Fruit fly (Drosophila melanogaster): ENCODE results near the gene GstD3.

GstD3 gene

dm6 chr3R:12369135-12369792, 3.6 kb upstream of the GstD3 start, which contains the start of gene GstD1 (continued):
- TF ChIP-seq ttk (GFP tag; IDR thresholded peaks at IDR 0.05) (0 out of 2 replicates have a peak, but pooled peaks have one; percentile 23), Hr3 (GFP tag; optimal IDR thresholded peaks at IDR 0.05) (peak; percentile 39), Dek (tag; optimal IDR thresholded peaks at IDR 0.05) (peak; percentile 33), CG14014 (GFP tag; IDR thresholded peaks at IDR 0.05) (peak; percentile 36; the same call in 1 of the 2 replicates), CG12659 (GFP tag; optimal IDR thresholded peaks at IDR 0.05) (peak; percentile 23), CG14050 (GFP tag; IDR thresholded peaks at IDR 0.05) (no peak), inv (GFP tag; IDR thresholded peaks at IDR 0.05; ENCODE audit: partially characterized antibody) (peak; percentile 45; the same call in 1 of the 2 replicates), HmgD (GFP tag; optimal IDR thresholded peaks at IDR 0.05) (no peak), CG13624 (GFP tag; optimal IDR thresholded peaks at IDR 0.05) (peak; percentile 21), CG16813 (GFP tag; IDR thresholded peaks at IDR 0.05; ENCODE audit: partially characterized antibody) (no peak), CG17802 (tag; optimal IDR thresholded peaks at IDR 0.05) (no peak), CG10209 (GFP tag; optimal IDR thresholded peaks at IDR 0.05) (no peak), Xrp1 (GFP tag; IDR thresholded peaks at IDR 0.05) (0 out of 2 replicates have a peak, but pooled peaks have one; percentile 35), CG8388 (GFP tag; optimal IDR thresholded peaks at IDR 0.05) (no peak), CG7839 (tag; optimal IDR thresholded peaks at IDR 0.05) (peak; percentile 55), fru (optimal IDR thresholded peaks at IDR 0.05) (no peak), Antp (GFP tag; optimal IDR thresholded peaks at IDR 0.05) (peak; percentile 21), exex (tag; optimal IDR thresholded peaks at IDR 0.05) (peak; percentile 18), CG6689 (GFP tag; IDR thresholded peaks at IDR 0.05) (no peak), unc-4 (GFP tag; IDR thresholded peaks at IDR 0.05; ENCODE audit: partially characterized antibody) (0 out of 2 replicates have a peak, but pooled peaks have one; percentile 18), CG10979 (tag; optimal IDR thresholded peaks at IDR 0.05) (peak; percentile 12), CG4617 (GFP tag; optimal IDR thresholded peaks at IDR 0.05; ENCODE audit: borderline replicate concordance) (no peak), CG12391 (tag; optimal IDR thresholded peaks at IDR 0.05) (peak; percentile 28), CG2199 (GFP tag; IDR thresholded peaks at IDR 0.05) (peak; percentile 90; the same call in 2 of the 3 replicates), lmd (GFP tag; IDR thresholded peaks at IDR 0.05) (peak; percentile 47), ap (GFP tag; IDR thresholded peaks at IDR 0.05) (no peak), nom (GFP tag; optimal IDR thresholded peaks at IDR 0.05) (peak; percentile 52), CG5180 (GFP tag; optimal IDR thresholded peaks at IDR 0.05) (no peak), CG17361 (GFP tag; IDR thresholded peaks at IDR 0.05) (peak; percentile 49; the same call in 1 of the 3 replicates), ci (GFP tag; IDR thresholded peaks at IDR 0.05) (peak; percentile 63; the same call in 2 of the 3 replicates), Opbp (GFP tag; IDR thresholded peaks at IDR 0.05; ENCODE audit: partially characterized antibody) (peak; percentile 35; the same call in 2 of the 3 replicates), BEAF-32 (GFP tag; optimal IDR thresholded peaks at IDR 0.05) (no peak), otp (GFP tag; IDR thresholded peaks at IDR 0.05) (no peak), chn (GFP tag; optimal IDR thresholded peaks at IDR 0.05) (peak; percentile 30), en (GFP tag; optimal IDR thresholded peaks at IDR 0.05) (no peak), Fer3 (tag; optimal IDR thresholded peaks at IDR 0.05) (peak; percentile 12), CG12155 (GFP tag; optimal IDR thresholded peaks at IDR 0.05) (peak; percentile 42), CG15479 (GFP tag; optimal IDR thresholded peaks at IDR 0.05) (no peak), bbx (GFP tag; IDR thresholded peaks at IDR 0.05; ENCODE audit: partially characterized antibody) (0 out of 2 replicates have a peak, but pooled peaks have one; percentile 28), mirr (GFP tag; optimal IDR thresholded peaks at IDR 0.05) (peak; percentile 43), crc (GFP tag; optimal IDR thresholded peaks at IDR 0.05) (no peak), zen2 (GFP tag; IDR thresholded peaks at IDR 0.05; ENCODE audit: partially characterized antibody) (peak; percentile 38; the same call in 1 of the 3 replicates), fd64A (GFP tag; optimal IDR thresholded peaks at IDR 0.05) (no peak), Hr78 (GFP tag; optimal IDR thresholded peaks at IDR 0.05) (peak in 1 of 2 experiments; percentile 23), vvl (GFP tag; IDR thresholded peaks at IDR 0.05) (peak; percentile 44; the same call in 1 of the 2 replicates), CG9215 (GFP tag; IDR thresholded peaks at IDR 0.05) (0 out of 2 replicates have a peak, but pooled peaks have one; percentile 45), CG32532 (GFP tag; IDR thresholded peaks at IDR 0.05) (peak; percentile 40; the same call in 1 of the 2 replicates), YL-1 (GFP tag; optimal IDR thresholded peaks at IDR 0.05) (no peak)
